Worm (Caenorhabditis elegans) whole organism, young adult: ENCODE measurements around the gene idpc-7.
"Not testable (repeated sequence)": the region's sequence is repeated elsewhere in the genome, so short reads cannot be mapped to it uniquely, and the experiment has no call there.

Source experiments
- B0336.3 ChIP-seq: fragments of 200-800 bp; sonication (Bioruptor generic); IDR thresholded peaks from 2 replicates; pipeline ENCODE4 v1.3.6; 2022; ENCODE audit warnings: missing genetic modification characterization, missing compliant biosample characterization
- C06A6.2 ChIP-seq: fragments of 200-800 bp; sonication (Bioruptor generic); conservative IDR thresholded peaks from 2 replicates; pipeline ENCODE4 v1.3.6; 2022; ENCODE audit warnings: missing genetic modification characterization, missing compliant biosample characterization
- F10E7.11 ChIP-seq: sonication (generic microtip); optimal IDR thresholded peaks from 2 replicates; lab custom pipeline; 2017; ENCODE audit warnings: mild to moderate bottlenecking, missing genetic modification characterization, moderate library complexity, missing compliant biosample characterization
- ama-1 ChIP-seq, 3 experiments: fragments of 150-350 bp in 1 of 3; sonication (generic microtip) in 2 of 3; optimal IDR thresholded peaks; 2 replicates each; lab custom pipeline; 2014 to 2018; ENCODE audit warnings: missing biosample characterization in 2 of 3, missing genetic modification characterization in 2 of 3, missing genetic modification reagents in 2 of 3
- aptf-3 ChIP-seq: fragments of 200-800 bp; sonication (Bioruptor generic); IDR thresholded peaks from 2 replicates; pipeline ENCODE4 v1.3.6; 2022; ENCODE audit warnings: missing genetic modification characterization, missing compliant biosample characterization
- attf-3 ChIP-seq: fragments of 200-800 bp; sonication (Bioruptor generic); conservative IDR thresholded peaks from 2 replicates; pipeline ENCODE4 v1.3.6; 2022; ENCODE audit warnings: missing genetic modification reagents, missing genetic modification characterization, missing compliant biosample characterization
- dpl-1 ChIP-seq: fragments of 150-350 bp; optimal IDR thresholded peaks from 2 replicates; lab custom pipeline; 2014; ENCODE audit warnings: missing biosample characterization, missing genetic modification reagents, missing genetic modification characterization
- hrde-1 ChIP-seq: sonication (generic microtip); optimal IDR thresholded peaks from 2 replicates; lab custom pipeline; 2016; ENCODE audit warnings: missing genetic modification characterization, mild to moderate bottlenecking, missing compliant biosample characterization, moderate library complexity, missing genotype, missing genetic modification reagents, borderline replicate concordance
- madf-3 ChIP-seq: fragments of 200-800 bp; sonication (Bioruptor generic); IDR thresholded peaks from 2 replicates; pipeline ENCODE4 v1.3.6; 2022; ENCODE audit warnings: missing genetic modification reagents, missing genetic modification characterization, missing compliant biosample characterization
- pbrm-1 ChIP-seq: fragments of 200-800 bp; sonication (Bioruptor generic); IDR thresholded peaks from 2 replicates; pipeline ENCODE4 v1.3.6; 2022; ENCODE audit warnings: missing genetic modification reagents, missing genetic modification characterization, missing compliant biosample characterization
- pha-4 ChIP-seq: fragments of 150-350 bp; sonication (generic microtip); optimal IDR thresholded peaks from 2 replicates; lab custom pipeline; 2014; ENCODE audit warnings: missing biosample characterization, missing genetic modification reagents, missing genetic modification characterization
- rpc-1 ChIP-seq, 2 experiments: fragments of 150-350 bp in 1 of 2; sonication (generic microtip) in 1 of 2; optimal IDR thresholded peaks; 2 replicates each; lab custom pipeline; 2014 to 2018; ENCODE audit warnings: missing biosample characterization in 1 of 2, missing genetic modification characterization in 1 of 2, missing genetic modification reagents in 1 of 2, missing genotype in 1 of 2
- snpc-4 ChIP-seq, 5 experiments: fragments of 150-350 bp in 1 of 5; sonication (generic microtip) in 4 of 5; optimal IDR thresholded peaks; 2 replicates each; lab custom pipeline; 2014 to 2018; ENCODE audit warnings: missing genetic modification characterization in 5 of 5, missing biosample characterization in 3 of 5, antibody characterized with exemption in 2 of 5, mild to moderate bottlenecking in 2 of 5, missing compliant biosample characterization in 2 of 5, missing genotype in 2 of 5, moderate library complexity in 2 of 5, missing genetic modification reagents in 1 of 5
- unc-62 ChIP-seq: fragments of 150-350 bp; optimal IDR thresholded peaks from 2 replicates; lab custom pipeline; 2014; ENCODE audit warnings: missing biosample characterization, missing genetic modification reagents, missing genetic modification characterization

- TF ChIP-seq ama-1 (optimal IDR thresholded peaks at IDR 0.05; lab: Kevin White, UChicago); ama-1 (GFP tag; optimal IDR thresholded peaks at IDR 0.05; lab: Kevin White, UChicago); snpc-4 (GFP tag; optimal IDR thresholded peaks at IDR 0.05; lab: Kevin White, UChicago); snpc-4 (tag; optimal IDR thresholded peaks at IDR 0.05; lab: Kevin White, UChicago); F10E7.11; rpc-1 (optimal IDR thresholded peaks at IDR 0.05; lab: Kevin White, UChicago); rpc-1 (tag; optimal IDR thresholded peaks at IDR 0.05; lab: Kevin White, UChicago); attf-3; C06A6.2 (GFP tag; lab: Robert Waterston, UW); pbrm-1 (GFP tag; lab: Robert Waterston, UW); unc-62 (GFP tag; lab: Kevin White, UChicago); B0336.3 (GFP tag; lab: Robert Waterston, UW); hrde-1; madf-3 (GFP tag; lab: Robert Waterston, UW); dpl-1 (GFP tag; lab: Kevin White, UChicago); aptf-3 (GFP tag; lab: Robert Waterston, UW); pha-4 (tag; lab: Kevin White, UChicago): not testable (repeated sequence)
These were observed 16.9 kb downstream of the idpc-7 start for ce11 chrV:9601904-9602303.
